Worm (Caenorhabditis elegans) whole organism, late embryonic: Measurements from ENCODE around the gene rbr-2.

ENCODE experiments used
- C38D4.7 ChIP-seq: fragments of 200-800 bp; sonication (Bioruptor generic); optimal IDR thresholded peaks from 2 replicates; lab custom pipeline; 2018; ENCODE audit warnings: mild to moderate bottlenecking, missing genetic modification characterization, moderate library complexity, missing compliant biosample characterization
- che-1 ChIP-seq: sonication (generic microtip); optimal IDR thresholded peaks from 2 replicates; lab custom pipeline; 2016; ENCODE audit warnings: mild to moderate bottlenecking, missing genetic modification characterization, missing compliant biosample characterization
- hlh-6 ChIP-seq: sonication (generic microtip); optimal IDR thresholded peaks from 2 replicates; lab custom pipeline; 2016; ENCODE audit warnings: missing genotype, missing genetic modification characterization, missing compliant biosample characterization
- tbx-2 ChIP-seq: sonication (generic microtip); optimal IDR thresholded peaks from 2 replicates; lab custom pipeline; 2016; ENCODE audit warnings: missing genetic modification characterization, missing compliant biosample characterization
- unc-55 ChIP-seq: sonication (generic microtip); optimal IDR thresholded peaks from 2 replicates; lab custom pipeline; 2017; ENCODE audit warnings: missing biosample characterization, missing genetic modification reagents, missing genetic modification characterization

ce11 chrIV:10880264-10880663 is 39.6 kb upstream of the rbr-2 start, which contains the start of gene fipr-15:
- TF ChIP-seq unc-55 (GFP tag; lab: Kevin White, UChicago) (no peak), che-1 (tag; lab: Kevin White, UChicago) (no peak), C38D4.7 (GFP tag; lab: Kevin White, UChicago) (no peak), hlh-6 (no peak), tbx-2 (tag; lab: Kevin White, UChicago) (no peak)
